Worm (Caenorhabditis elegans): ENCODE results near the gene nhr-190.

DNA sequence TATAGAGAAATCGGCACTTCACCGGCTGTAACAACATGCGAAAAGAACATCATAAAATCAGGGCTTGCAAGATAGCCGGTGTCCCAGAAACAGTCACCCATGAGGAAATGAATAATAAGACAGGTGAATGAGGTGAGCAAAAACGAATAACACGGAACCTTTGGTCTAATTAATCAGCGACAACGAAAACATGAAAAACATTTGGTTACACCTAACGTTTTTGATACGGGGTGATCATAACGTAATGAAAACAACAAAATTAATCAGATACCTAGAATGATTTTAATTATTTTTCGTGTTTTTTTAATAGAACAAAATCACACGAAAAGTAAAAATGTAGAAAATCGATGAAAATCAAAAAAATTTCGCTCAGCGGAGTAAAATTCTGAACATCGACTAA is 13.1 kb upstream of the nhr-190 start, which contains the start of gene srh-245:
- TF ChIP-seq dmd-4 (tag; optimal IDR thresholded peaks at IDR 0.05) (no peak), ceh-82 (tag; optimal IDR thresholded peaks at IDR 0.05) (no peak), sma-3 (GFP tag; optimal IDR thresholded peaks at IDR 0.05) (no peak), nhr-25 (tag; optimal IDR thresholded peaks at IDR 0.05) (no peak), ama-1 (optimal IDR thresholded peaks at IDR 0.05) (no peak), ZK546.5 (tag; optimal IDR thresholded peaks at IDR 0.05) (no peak), lin-11 (tag; optimal IDR thresholded peaks at IDR 0.05) (no peak), skn-1 (tag; optimal IDR thresholded peaks at IDR 0.05) (no peak), nhr-129 (tag; optimal IDR thresholded peaks at IDR 0.05) (no peak), ztf-11 (tag; optimal IDR thresholded peaks at IDR 0.05) (no peak), ztf-1 (GFP tag; conservative IDR thresholded peaks at IDR 0.05) (no peak)
